Worm (Caenorhabditis elegans) whole organism, L4 larva: ENCODE measurements around the gene mai-1.

ENCODE experiments used
- ces-1 ChIP-seq: fragments of 150-350 bp; sonication (generic microtip); optimal IDR thresholded peaks from 4 replicates; lab custom pipeline; 2014; ENCODE audit warnings: missing biosample characterization, missing genetic modification reagents, missing genetic modification characterization
- ctbp-1 ChIP-seq: fragments of 200-800 bp; sonication (Bioruptor generic); IDR thresholded peaks from 2 replicates; pipeline ENCODE4 v1.3.6; 2022; ENCODE audit warnings: missing genetic modification reagents, missing genetic modification characterization, missing compliant biosample characterization
- dmd-9 ChIP-seq: fragments of 200-800 bp; sonication (Bioruptor generic); IDR thresholded peaks from 2 replicates; pipeline ENCODE4 v1.3.6; 2022; ENCODE audit warnings: missing genetic modification reagents, missing genetic modification characterization, missing compliant biosample characterization
- duxl-1 ChIP-seq: sonication (generic microtip); optimal IDR thresholded peaks from 2 replicates; lab custom pipeline; 2016; ENCODE audit warnings: mild to moderate bottlenecking, missing genetic modification characterization, moderate library complexity, missing compliant biosample characterization; ENCODE audit not compliant: poor library complexity
- lin-39 ChIP-seq: fragments of 150-350 bp; optimal IDR thresholded peaks from 2 replicates; lab custom pipeline; 2014; ENCODE audit warnings: missing biosample characterization, missing genetic modification reagents, missing genetic modification characterization
- madf-9 ChIP-seq: fragments of 200-800 bp; sonication (Bioruptor generic); conservative IDR thresholded peaks from 2 replicates; pipeline ENCODE4 v1.3.6; 2022; ENCODE audit warnings: missing genetic modification reagents, missing genetic modification characterization, missing compliant biosample characterization
- nhr-41 ChIP-seq: fragments of 200-800 bp; sonication (Bioruptor generic); IDR thresholded peaks from 2 replicates; pipeline ENCODE4 v1.3.6; 2022; ENCODE audit warnings: missing genetic modification reagents, missing genetic modification characterization, missing compliant biosample characterization

DNA sequence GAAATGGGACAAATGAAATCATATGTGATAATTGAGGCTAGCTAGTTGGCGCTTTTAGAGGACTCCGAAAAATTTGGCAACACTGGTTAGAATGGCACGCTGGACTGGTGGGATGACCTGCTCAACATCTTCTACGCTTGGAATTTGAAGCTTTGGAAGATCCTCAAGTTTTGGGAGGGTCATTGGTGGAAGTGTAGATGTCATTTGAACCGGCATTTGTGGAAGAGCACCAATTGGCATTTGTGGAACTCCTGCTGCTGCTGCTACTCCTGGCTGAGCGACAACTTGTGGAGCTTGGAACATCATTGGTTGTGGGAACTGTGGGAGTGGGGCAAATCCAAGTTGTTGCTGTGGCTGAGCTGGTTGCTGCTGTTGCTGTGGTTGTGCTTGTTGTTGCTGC, 23.9 kb downstream of the mai-1 start:
- no peak for TF ChIP-seq ctbp-1
- no peak for TF ChIP-seq nhr-41
- TF ChIP-seq ces-1 (GFP tag; lab: Kevin White, UChicago) = no peak
- TF ChIP-seq dmd-9 (GFP tag; lab: Robert Waterston, UW) = no peak
- no peak for TF ChIP-seq duxl-1 (tag; lab: Kevin White, UChicago)
- TF ChIP-seq madf-9 (GFP tag; lab: Robert Waterston, UW) = no peak
- no peak for TF ChIP-seq lin-39 (tag; lab: Kevin White, UChicago)
